Worm (Caenorhabditis elegans) whole organism, young adult: ENCODE measurements around the gene F01D5.1.

ENCODE experiments used
- B0336.3 ChIP-seq: fragments of 200-800 bp; sonication (Bioruptor generic); IDR thresholded peaks from 2 replicates; pipeline ENCODE4 v1.3.6; 2022; ENCODE audit warnings: missing genetic modification characterization, missing compliant biosample characterization
- F22D6.2 ChIP-seq: sonication (generic microtip); optimal IDR thresholded peaks from 2 replicates; lab custom pipeline; 2016; ENCODE audit warnings: mild to moderate bottlenecking, missing genetic modification characterization, missing compliant biosample characterization
- F33H1.4 ChIP-seq: fragments of 200-800 bp; sonication (Bioruptor generic); IDR thresholded peaks from 2 replicates; pipeline ENCODE4 v1.3.6; 2022; ENCODE audit warnings: missing genetic modification reagents, missing genetic modification characterization, missing compliant biosample characterization
- K11D2.4 ChIP-seq: fragments of 200-800 bp; sonication (Bioruptor generic); IDR thresholded peaks from 2 replicates; pipeline ENCODE4 v1.3.6; 2022; ENCODE audit warnings: missing genetic modification reagents, missing genetic modification characterization, missing compliant biosample characterization
- K12H6.12 ChIP-seq: fragments of 200-800 bp; sonication (Bioruptor generic); optimal IDR thresholded peaks from 2 replicates; lab custom pipeline; 2018; ENCODE audit warnings: mild to moderate bottlenecking, missing genetic modification characterization, missing compliant biosample characterization
- T07F8.4 ChIP-seq: sonication (generic microtip); optimal IDR thresholded peaks from 2 replicates; lab custom pipeline; 2016; ENCODE audit warnings: mild to moderate bottlenecking, missing genetic modification characterization, moderate library complexity, missing compliant biosample characterization
- Y53G8AR.9 ChIP-seq: fragments of 200-800 bp; sonication (Bioruptor generic); conservative IDR thresholded peaks from 2 replicates; pipeline ENCODE4 v1.3.6; 2022; ENCODE audit warnings: missing genetic modification reagents, missing genetic modification characterization, missing compliant biosample characterization
- Y56A3A.18 ChIP-seq: fragments of 200-800 bp; sonication (Bioruptor generic); IDR thresholded peaks from 2 replicates; pipeline ENCODE4 v1.3.6; 2022; ENCODE audit warnings: missing genetic modification reagents, missing genetic modification characterization, missing compliant biosample characterization
- Y95B8A.8 ChIP-seq: fragments of 200-800 bp; sonication (Bioruptor generic); IDR thresholded peaks from 2 replicates; pipeline ENCODE4 v1.3.6; 2022; ENCODE audit warnings: missing genetic modification reagents, missing genetic modification characterization, missing compliant biosample characterization
- ama-1 ChIP-seq, 3 experiments: fragments of 150-350 bp in 1 of 3; sonication (generic microtip) in 2 of 3; optimal IDR thresholded peaks; 2 replicates each; lab custom pipeline; 2014 to 2018; ENCODE audit warnings: missing biosample characterization in 2 of 3, missing genetic modification characterization in 2 of 3, missing genetic modification reagents in 2 of 3
- atf-7 ChIP-seq: sonication (generic microtip); optimal IDR thresholded peaks from 2 replicates; lab custom pipeline; 2017; ENCODE audit warnings: mild to moderate bottlenecking, missing genetic modification characterization, missing compliant biosample characterization
- attf-3 ChIP-seq: fragments of 200-800 bp; sonication (Bioruptor generic); conservative IDR thresholded peaks from 2 replicates; pipeline ENCODE4 v1.3.6; 2022; ENCODE audit warnings: missing genetic modification reagents, missing genetic modification characterization, missing compliant biosample characterization
- attf-5 ChIP-seq: fragments of 200-800 bp; sonication (Bioruptor generic); optimal IDR thresholded peaks from 2 replicates; lab custom pipeline; 2018; ENCODE audit warnings: mild to moderate bottlenecking, missing genetic modification characterization, missing compliant biosample characterization
- cebp-1 ChIP-seq, 2 experiments: fragments of 200-800 bp in 1 of 2; sonication (Bioruptor generic) in 1 of 2; sonication (generic microtip) in 1 of 2; IDR thresholded peaks in 1 of 2; optimal IDR thresholded peaks in 1 of 2; 2 replicates each; pipeline versions ENCODE4 v1.3.6 to Lab custom; 2017 to 2022; ENCODE audit warnings: missing compliant biosample characterization in 2 of 2, missing genetic modification characterization in 2 of 2, mild to moderate bottlenecking in 1 of 2, missing genetic modification reagents in 1 of 2, moderate library complexity in 1 of 2
- chd-7 ChIP-seq: sonication (generic microtip); optimal IDR thresholded peaks from 2 replicates; lab custom pipeline; 2016; ENCODE audit warnings: mild to moderate bottlenecking, missing genetic modification characterization, moderate library complexity, missing compliant biosample characterization
- dpff-1 ChIP-seq: sonication (generic microtip); optimal IDR thresholded peaks from 2 replicates; lab custom pipeline; 2017; ENCODE audit warnings: mild to moderate bottlenecking, missing genetic modification characterization, missing compliant biosample characterization
- dpl-1 ChIP-seq: fragments of 150-350 bp; optimal IDR thresholded peaks from 2 replicates; lab custom pipeline; 2014; ENCODE audit warnings: missing biosample characterization, missing genetic modification reagents, missing genetic modification characterization
- egrh-3 ChIP-seq: fragments of 200-800 bp; sonication (Bioruptor generic); IDR thresholded peaks from 2 replicates; pipeline ENCODE4 v1.3.6; 2022; ENCODE audit warnings: missing genetic modification reagents, missing genetic modification characterization, missing compliant biosample characterization
- hmg-20 ChIP-seq: fragments of 200-800 bp; sonication (Bioruptor generic); IDR thresholded peaks from 2 replicates; pipeline ENCODE4 v1.3.6; 2022; ENCODE audit warnings: missing genetic modification reagents, missing genetic modification characterization, missing compliant biosample characterization
- hsf-1 ChIP-seq: fragments of 200-800 bp; sonication (Bioruptor generic); IDR thresholded peaks from 2 replicates; pipeline ENCODE4 v1.3.6; 2022; ENCODE audit warnings: missing genetic modification reagents, missing genetic modification characterization, missing compliant biosample characterization
- let-607 ChIP-seq, 2 experiments: fragments of 200-800 bp in 1 of 2; sonication (Bioruptor generic) in 1 of 2; sonication (generic microtip) in 1 of 2; optimal IDR thresholded peaks; 2 replicates each; lab custom pipeline; 2016 to 2018; ENCODE audit warnings: mild to moderate bottlenecking in 2 of 2, missing compliant biosample characterization in 2 of 2, missing genetic modification characterization in 2 of 2, moderate library complexity in 2 of 2, missing genotype in 1 of 2
- lin-40 ChIP-seq: sonication (generic microtip); optimal IDR thresholded peaks from 2 replicates; lab custom pipeline; 2016; ENCODE audit warnings: missing genetic modification characterization, mild to moderate bottlenecking, missing compliant biosample characterization, missing genotype, missing genetic modification reagents
- lir-1 ChIP-seq: fragments of 200-800 bp; sonication (Bioruptor generic); conservative IDR thresholded peaks from 2 replicates; pipeline ENCODE4 v1.3.6; 2022; ENCODE audit warnings: missing genetic modification reagents, missing genetic modification characterization, missing compliant biosample characterization
- madf-10 ChIP-seq: sonication (generic microtip); optimal IDR thresholded peaks from 2 replicates; lab custom pipeline; 2016; ENCODE audit warnings: mild to moderate bottlenecking, missing genetic modification characterization, missing compliant biosample characterization
- mcd-1 ChIP-seq: fragments of 200-800 bp; sonication (Bioruptor generic); IDR thresholded peaks from 2 replicates; pipeline ENCODE4 v1.3.6; 2022; ENCODE audit warnings: missing genetic modification reagents, missing genetic modification characterization, missing compliant biosample characterization
- nfya-1 ChIP-seq: sonication (generic microtip); optimal IDR thresholded peaks from 2 replicates; lab custom pipeline; 2017; ENCODE audit warnings: antibody characterized with exemption, missing compliant biosample characterization, missing genetic modification characterization, borderline replicate concordance; ENCODE audit not compliant: insufficient read depth
- nfyb-1 ChIP-seq: fragments of 200-800 bp; sonication (Bioruptor generic); IDR thresholded peaks from 2 replicates; pipeline ENCODE4 v1.3.6; 2022; ENCODE audit warnings: missing genetic modification reagents, missing genetic modification characterization, missing compliant biosample characterization
- nhr-27 ChIP-seq: fragments of 200-800 bp; sonication (Bioruptor generic); optimal IDR thresholded peaks from 2 replicates; lab custom pipeline; 2018; ENCODE audit warnings: mild to moderate bottlenecking, missing genetic modification characterization, moderate library complexity, missing compliant biosample characterization
- nhr-80 ChIP-seq: sonication (generic microtip); optimal IDR thresholded peaks from 2 replicates; lab custom pipeline; 2016; ENCODE audit warnings: missing genetic modification characterization, missing compliant biosample characterization
- pha-4 ChIP-seq: fragments of 150-350 bp; sonication (generic microtip); optimal IDR thresholded peaks from 2 replicates; lab custom pipeline; 2014; ENCODE audit warnings: missing biosample characterization, missing genetic modification reagents, missing genetic modification characterization
- rec-8 ChIP-seq, 2 experiments: sonication (generic microtip); optimal IDR thresholded peaks; 2 replicates each; lab custom pipeline; 2016; ENCODE audit warnings: mild to moderate bottlenecking in 2 of 2, missing genetic modification characterization in 2 of 2, missing genetic modification reagents in 2 of 2, missing genotype in 2 of 2, missing biosample characterization in 1 of 2, missing compliant biosample characterization in 1 of 2, moderate library complexity in 1 of 2
- repo-1 ChIP-seq: sonication (generic microtip); optimal IDR thresholded peaks from 2 replicates; lab custom pipeline; 2017; ENCODE audit warnings: mild to moderate bottlenecking, missing genetic modification characterization, missing compliant biosample characterization
- snpc-3.4 ChIP-seq: sonication (generic microtip); optimal IDR thresholded peaks from 2 replicates; lab custom pipeline; 2017; ENCODE audit warnings: missing genetic modification characterization, mild to moderate bottlenecking, missing compliant biosample characterization, antibody characterized with exemption, moderate library complexity, missing genotype, missing genetic modification reagents
- snpc-4 ChIP-seq, 5 experiments: fragments of 150-350 bp in 1 of 5; sonication (generic microtip) in 4 of 5; optimal IDR thresholded peaks; 2 replicates each; lab custom pipeline; 2014 to 2018; ENCODE audit warnings: missing genetic modification characterization in 5 of 5, missing biosample characterization in 3 of 5, antibody characterized with exemption in 2 of 5, mild to moderate bottlenecking in 2 of 5, missing compliant biosample characterization in 2 of 5, missing genotype in 2 of 5, moderate library complexity in 2 of 5, missing genetic modification reagents in 1 of 5
- tlf-1 ChIP-seq: fragments of 200-800 bp; sonication (Bioruptor generic); optimal IDR thresholded peaks from 2 replicates; lab custom pipeline; 2018; ENCODE audit warnings: mild to moderate bottlenecking, missing genetic modification characterization, missing compliant biosample characterization
- zfh-2 ChIP-seq: fragments of 200-800 bp; sonication (Bioruptor generic); conservative IDR thresholded peaks from 2 replicates; pipeline ENCODE4 v1.3.6; 2022; ENCODE audit warnings: missing genetic modification reagents, missing genetic modification characterization, missing compliant biosample characterization
- ztf-18 ChIP-seq: sonication (generic microtip); optimal IDR thresholded peaks from 2 replicates; lab custom pipeline; 2016; ENCODE audit warnings: missing genotype, mild to moderate bottlenecking, missing genetic modification characterization, missing compliant biosample characterization
- ztf-22 ChIP-seq: fragments of 200-800 bp; sonication (Bioruptor generic); optimal IDR thresholded peaks from 2 replicates; lab custom pipeline; 2018; ENCODE audit warnings: mild to moderate bottlenecking, missing genetic modification characterization, moderate library complexity, missing compliant biosample characterization
- ztf-25 ChIP-seq: fragments of 200-800 bp; sonication (Bioruptor generic); IDR thresholded peaks from 2 replicates; pipeline ENCODE4 v1.3.6; 2022; ENCODE audit warnings: missing genetic modification reagents, missing genetic modification characterization, missing compliant biosample characterization

F01D5.1 gene

DNA sequence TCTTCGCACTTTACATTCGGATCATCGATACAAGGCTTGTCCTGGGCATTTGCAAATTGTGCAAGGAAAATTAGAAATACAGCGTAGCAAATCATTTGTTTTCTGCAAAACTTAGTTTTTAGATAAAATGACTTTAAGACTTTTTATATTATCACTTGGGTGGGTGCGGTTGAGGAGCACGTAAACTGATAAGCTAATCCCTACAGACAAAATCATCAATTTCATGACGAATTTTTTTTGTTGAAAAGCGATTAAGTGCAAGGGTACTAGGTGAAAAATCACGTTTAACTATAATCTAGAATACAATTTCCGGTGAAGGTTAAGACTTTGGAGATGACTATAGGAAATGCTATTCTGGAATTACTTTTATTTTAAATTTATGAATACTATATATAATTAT lies at the start of gene F01D5.1:
Gene F01D5.1, minus strand, starts transcription at position 105 of the 400 bp plus-strand sequence.
- TF ChIP-seq egrh-3 (GFP tag; lab: Robert Waterston, UW) (no peak), hsf-1 (GFP tag; lab: Robert Waterston, UW) (no peak), chd-7 (tag; lab: Kevin White, UChicago) (no peak)

DNA sequence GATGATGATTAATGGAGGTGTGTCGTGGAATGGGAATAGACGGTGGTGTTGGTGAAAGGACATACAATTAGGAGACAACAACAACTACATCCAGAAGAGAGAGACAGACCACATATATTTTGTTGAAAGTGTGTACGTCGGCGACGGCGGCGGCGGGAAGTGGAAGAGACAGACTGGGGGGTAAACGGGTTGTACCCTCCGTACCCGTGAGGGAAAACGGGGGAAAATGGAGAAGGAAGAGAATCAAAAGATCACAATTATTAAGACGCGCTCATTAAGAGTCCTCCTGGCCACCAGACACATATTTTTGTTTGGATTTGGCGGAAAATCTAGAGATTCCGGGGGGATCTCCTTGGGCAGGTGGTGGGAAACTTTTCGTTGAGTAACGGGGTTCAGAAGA lies 49.1 kb upstream of the F01D5.1 start:
- TF ChIP-seq zfh-2 (GFP tag; lab: Robert Waterston, UW) (0 out of 2 replicates have a peak, but pooled peaks have one; percentile 40), madf-10 (tag; lab: Kevin White, UChicago) (no peak), B0336.3 (GFP tag; lab: Robert Waterston, UW) (no peak), pha-4 (tag; lab: Kevin White, UChicago) (no peak), attf-3 (no peak)

DNA sequence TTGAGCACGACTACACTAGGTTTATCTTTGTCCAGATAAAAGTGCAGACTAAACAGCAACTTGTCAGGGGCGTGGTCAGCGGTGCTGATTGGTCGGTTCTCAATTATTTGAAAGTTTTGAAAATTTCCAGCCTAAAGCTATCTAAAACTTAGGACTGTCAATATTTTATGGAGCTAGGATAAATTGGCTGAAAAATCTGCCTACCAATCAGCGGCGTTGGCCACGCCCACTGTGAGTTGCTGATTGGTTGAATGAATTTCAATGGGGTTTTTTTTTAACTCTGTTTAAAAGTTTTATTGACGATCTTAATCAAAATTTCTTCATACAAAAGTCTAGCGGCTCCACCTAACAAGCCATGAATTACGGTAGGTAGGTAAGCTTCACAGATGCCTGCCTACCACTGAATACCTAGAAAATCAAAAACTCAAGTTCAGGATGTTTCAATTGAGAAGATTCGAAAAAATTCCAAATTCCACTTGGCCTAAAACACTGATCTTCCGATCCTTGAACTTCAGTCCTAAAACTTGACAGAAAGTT lies 48.6 kb upstream of the F01D5.1 start:
- TF ChIP-seq dpff-1 (tag; lab: Kevin White, UChicago) (no peak), lin-40 (tag; lab: Kevin White, UChicago) (no peak), nfya-1 (no peak), ama-1 (optimal IDR thresholded peaks at IDR 0.05; lab: Kevin White, UChicago) (no peak), ama-1 (GFP tag; optimal IDR thresholded peaks at IDR 0.05; lab: Kevin White, UChicago) (no peak), lir-1 (no peak), pha-4 (tag; lab: Kevin White, UChicago) (no peak), nhr-27 (no peak), dpl-1 (no peak), K12H6.12 (tag; lab: Kevin White, UChicago) (no peak), Y56A3A.18 (no peak), tlf-1 (GFP tag; lab: Kevin White, UChicago) (no peak)

DNA sequence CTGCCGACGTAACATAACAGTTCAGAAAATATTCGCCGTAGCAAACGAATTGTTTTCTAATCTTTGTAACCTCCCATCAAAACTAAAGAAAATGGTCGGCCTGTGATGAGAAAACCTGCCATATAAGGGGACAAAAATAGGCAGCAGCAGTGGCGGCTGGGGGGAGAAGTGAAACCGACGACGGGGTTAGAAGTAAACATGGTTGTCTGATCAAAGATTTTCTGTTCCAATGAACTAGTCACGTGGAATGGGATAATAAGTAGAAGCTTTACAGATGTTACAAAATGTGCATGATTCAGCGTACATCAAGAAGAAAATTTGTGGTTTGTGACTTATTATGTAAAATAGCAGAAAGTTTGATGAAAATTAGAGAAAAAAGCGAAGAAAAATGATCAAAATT lies 47.9 kb upstream of the F01D5.1 start:
- TF ChIP-seq T07F8.4: no peak
- no peak for TF ChIP-seq Y95B8A.8 (GFP tag; lab: Robert Waterston, UW)
- TF ChIP-seq egrh-3 (GFP tag; lab: Robert Waterston, UW): no peak
- no peak for TF ChIP-seq F33H1.4
- no peak for TF ChIP-seq repo-1 (tag; lab: Kevin White, UChicago)
- no peak for TF ChIP-seq chd-7 (tag; lab: Kevin White, UChicago)
- TF ChIP-seq Y53G8AR.9 (GFP tag; lab: Robert Waterston, UW): no peak

DNA sequence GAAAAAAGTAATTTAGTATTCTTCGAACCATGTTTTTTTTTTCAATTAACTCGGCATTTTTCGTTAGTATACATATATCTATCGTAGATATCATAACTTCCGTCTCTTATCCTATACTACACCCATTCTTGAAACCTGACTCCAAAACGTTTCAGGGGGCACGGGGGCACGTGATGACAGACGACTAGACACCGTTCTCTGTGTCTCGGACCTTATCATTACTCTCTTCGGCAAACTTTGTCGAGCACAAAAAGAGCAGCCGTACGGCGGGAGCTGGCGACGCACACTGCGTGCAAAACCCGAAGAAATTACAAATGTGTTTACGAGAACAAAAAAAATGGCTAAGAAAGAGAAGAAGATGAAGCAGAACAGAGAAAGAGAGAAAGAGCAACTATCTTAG lies 46.8 kb upstream of the F01D5.1 start:
- TF ChIP-seq hmg-20 (GFP tag; lab: Robert Waterston, UW) (no peak), K12H6.12 (tag; lab: Kevin White, UChicago) (peak; percentile 57), ztf-25 (GFP tag; lab: Robert Waterston, UW) (no peak), ztf-22 (GFP tag; lab: Kevin White, UChicago) (peak; percentile 21), zfh-2 (GFP tag; lab: Robert Waterston, UW) (peak; percentile 59; the same call in 1 of the 2 replicates), F22D6.2 (tag; lab: Kevin White, UChicago) (no peak), atf-7 (tag; lab: Kevin White, UChicago) (peak; percentile 61), cebp-1 (GFP tag; IDR thresholded peaks at IDR 0.05; lab: Robert Waterston, UW) (no peak), cebp-1 (tag; optimal IDR thresholded peaks at IDR 0.05; lab: Kevin White, UChicago) (peak; percentile 72), mcd-1 (GFP tag; lab: Robert Waterston, UW) (peak; percentile 35; the same call in 1 of the 2 replicates), snpc-3.4 (tag; lab: Kevin White, UChicago) (no peak), lin-40 (tag; lab: Kevin White, UChicago) (peak; percentile 58), ztf-18 (tag; lab: Kevin White, UChicago) (peak; percentile 12), nhr-80 (tag; lab: Kevin White, UChicago) (peak; percentile 92), rec-8 (tag; optimal IDR thresholded peaks at IDR 0.05; lab: Kevin White, UChicago) (no peak), B0336.3 (GFP tag; lab: Robert Waterston, UW) (peak; percentile 20; the same call in 1 of the 2 replicates), let-607 (tag; optimal IDR thresholded peaks at IDR 0.05; lab: Kevin White, UChicago) (peak in 1 of 2 experiments; percentile 62), snpc-4 (GFP tag; optimal IDR thresholded peaks at IDR 0.05; lab: Kevin White, UChicago) (peak; percentile 9), snpc-4 (tag; optimal IDR thresholded peaks at IDR 0.05; lab: Kevin White, UChicago) (peak; percentile 35 to 74 (median 46)), K11D2.4 (GFP tag; lab: Robert Waterston, UW) (peak; percentile 50; the same call in 1 of the 2 replicates), nfyb-1 (peak; percentile 24; the same call in 1 of the 2 replicates), attf-5 (GFP tag; lab: Kevin White, UChicago) (peak; percentile 60)
